Worm (Caenorhabditis elegans) whole organism, L3 larva: Measurements from ENCODE around the gene rpb-6.

ENCODE experiments used
- ZK546.5 ChIP-seq: sonication (generic microtip); optimal IDR thresholded peaks from 2 replicates; lab custom pipeline; 2017; ENCODE audit warnings: missing biosample characterization, missing genetic modification characterization
- mdl-1 ChIP-seq: fragments of 150-350 bp; optimal IDR thresholded peaks from 2 replicates; lab custom pipeline; 2014; ENCODE audit warnings: missing biosample characterization, missing genetic modification characterization
- nfya-1 ChIP-seq: sonication (generic microtip); optimal IDR thresholded peaks from 2 replicates; lab custom pipeline; 2017; ENCODE audit warnings: missing genetic modification characterization, mild to moderate bottlenecking, missing compliant biosample characterization, antibody characterized with exemption, moderate library complexity; ENCODE audit not compliant: insufficient read depth
- nhr-12 ChIP-seq: fragments of 150-350 bp; optimal IDR thresholded peaks from 2 replicates; lab custom pipeline; 2014; ENCODE audit warnings: missing biosample characterization, missing genetic modification characterization
- nhr-25 ChIP-seq: sonication (generic microtip); optimal IDR thresholded peaks from 2 replicates; lab custom pipeline; 2017; ENCODE audit warnings: missing biosample characterization, missing genetic modification characterization

- TF ChIP-seq nhr-12 (tag; lab: Kevin White, UChicago) (no peak), mdl-1 (no peak), nhr-25 (tag; lab: Kevin White, UChicago) (no peak), nfya-1 (tag; lab: Kevin White, UChicago) (no peak), ZK546.5 (tag; lab: Kevin White, UChicago) (no peak)
Measured at ce11 chrII:10587742-10588141, 8.6 kb downstream of the rpb-6 start, which contains the start of gene crn-3.
